Fruit fly (Drosophila melanogaster) whole organism, pupa: ENCODE data around the gene ERR.
A peak's percentile ranks its signal among the peaks of the same experiment; 100 is the strongest.

Source experiments
- CG13204 ChIP-seq: fragments of 200-800 bp; sonication (Bioruptor generic); optimal IDR thresholded peaks from 2 replicates; lab custom pipeline; 2018; ENCODE audit warnings: missing biosample characterization, mild to moderate bottlenecking, missing genetic modification characterization, moderate library complexity
- CG15710 ChIP-seq: fragments of 200-800 bp; sonication (Bioruptor generic); optimal IDR thresholded peaks from 2 replicates; lab custom pipeline; 2018; ENCODE audit warnings: missing biosample characterization, mild to moderate bottlenecking, missing genetic modification characterization, moderate library complexity
- CG17806 ChIP-seq: fragments of 200-800 bp; sonication (Bioruptor generic); optimal IDR thresholded peaks from 2 replicates; lab custom pipeline; 2018; ENCODE audit warnings: missing biosample characterization, mild to moderate bottlenecking, missing genetic modification characterization, moderate library complexity
- CG32121 ChIP-seq: fragments of 200-800 bp; sonication (Bioruptor generic); IDR thresholded peaks from 2 replicates; pipeline ENCODE4 v1.3.6; 2022; ENCODE audit warnings: missing biosample characterization, missing genetic modification characterization
- CG34367 ChIP-seq: fragments of 200-800 bp; sonication (Bioruptor generic); optimal IDR thresholded peaks from 2 replicates; lab custom pipeline; 2018; ENCODE audit warnings: missing biosample characterization, mild to moderate bottlenecking, missing genetic modification characterization
- CG4496 ChIP-seq: fragments of 200-800 bp; sonication (Bioruptor generic); IDR thresholded peaks from 3 replicates; pipeline ENCODE4 v1.3.6; 2022; ENCODE audit warnings: missing biosample characterization, missing genetic modification characterization
- CG8159 ChIP-seq: fragments of 200-800 bp; sonication (Bioruptor generic); optimal IDR thresholded peaks from 3 replicates; lab custom pipeline; 2018; ENCODE audit warnings: missing biosample characterization, mild to moderate bottlenecking, missing genetic modification characterization, moderate library complexity
- CG8301 ChIP-seq: fragments of 200-800 bp; sonication (Bioruptor generic); optimal IDR thresholded peaks from 2 replicates; lab custom pipeline; 2018; ENCODE audit warnings: missing biosample characterization, mild to moderate bottlenecking, missing genetic modification characterization
- D1 ChIP-seq: fragments of 200-800 bp; sonication (Bioruptor generic); optimal IDR thresholded peaks from 2 replicates; lab custom pipeline; 2018; ENCODE audit warnings: missing biosample characterization, mild to moderate bottlenecking, missing genetic modification characterization, moderate library complexity
- EcR ChIP-seq: fragments of 200-800 bp; sonication (Bioruptor generic); optimal IDR thresholded peaks from 3 replicates; lab custom pipeline; 2019; ENCODE audit warnings: missing biosample characterization, missing genetic modification characterization, mild to moderate bottlenecking, moderate library complexity, missing genetic modification reagents
- Ets98B ChIP-seq: fragments of 200-800 bp; sonication (Bioruptor generic); IDR thresholded peaks from 2 replicates; pipeline ENCODE4 v1.3.6; 2022; ENCODE audit warnings: missing biosample characterization, missing genetic modification characterization
- Pif1A ChIP-seq: fragments of 200-800 bp; sonication (Bioruptor generic); optimal IDR thresholded peaks from 3 replicates; lab custom pipeline; 2016; ENCODE audit warnings: missing biosample characterization, missing genetic modification characterization
- Snoo ChIP-seq: fragments of 200-800 bp; sonication (Bioruptor generic); optimal IDR thresholded peaks from 3 replicates; lab custom pipeline; 2017; ENCODE audit warnings: missing biosample characterization, mild to moderate bottlenecking, missing genetic modification characterization, inconsistent platforms
- fd96Ca ChIP-seq: fragments of 200-800 bp; sonication (Bioruptor generic); IDR thresholded peaks from 3 replicates; pipeline ENCODE4 v1.3.6; 2022; ENCODE audit warnings: missing biosample characterization, missing genetic modification characterization
- gl ChIP-seq: fragments of 200-800 bp; sonication (Bioruptor generic); optimal IDR thresholded peaks from 2 replicates; lab custom pipeline; 2018; ENCODE audit warnings: missing biosample characterization, mild to moderate bottlenecking, missing genetic modification characterization
- rn ChIP-seq: fragments of 200-800 bp; sonication (Bioruptor generic); IDR thresholded peaks from 2 replicates; pipeline ENCODE4 v1.3.6; 2022; ENCODE audit warnings: missing biosample characterization, missing genetic modification characterization

Gene ERR

DNA sequence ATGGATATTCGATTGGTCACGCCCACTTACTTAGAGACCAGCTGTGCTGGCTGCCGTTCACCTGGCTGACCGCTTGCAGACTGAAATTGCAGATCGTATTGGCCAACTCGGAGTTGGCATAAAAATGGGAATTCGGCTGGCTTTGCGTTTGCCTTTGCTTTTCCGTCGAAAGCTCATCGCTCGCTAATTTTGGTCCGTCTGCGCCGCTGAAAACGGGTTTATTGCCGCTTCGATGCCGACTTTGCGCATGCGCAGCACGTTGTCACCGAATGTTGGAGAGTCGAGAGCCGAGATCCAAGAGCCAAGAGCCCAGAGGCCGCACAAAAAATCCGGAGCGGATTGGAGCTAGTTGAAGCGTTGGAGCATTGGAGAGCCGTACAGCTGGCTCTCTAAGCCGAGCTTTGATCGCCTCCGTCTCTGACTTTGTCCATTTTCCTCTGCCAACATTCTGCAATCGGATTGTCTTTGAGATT, 34.7 kb downstream of the ERR start, which contains the start of gene CG13676:
CG13676 (minus strand) TSS at position 87 of the 473 bp plus-strand sequence.
- peak; percentile 30 for TF ChIP-seq CG13204
- TF ChIP-seq Pif1A: no peak
- TF ChIP-seq CG8301 (tag; lab: Kevin White, UChicago): no peak
- peak; percentile 64 for TF ChIP-seq EcR (GFP tag; lab: Kevin White, UChicago)
- no peak for TF ChIP-seq gl (tag; lab: Kevin White, UChicago)
- TF ChIP-seq CG34367 (tag; lab: Kevin White, UChicago): no peak
- TF ChIP-seq CG8159 (tag; lab: Kevin White, UChicago): no peak
- no peak for TF ChIP-seq CG17806 (tag; lab: Kevin White, UChicago)
- no peak for TF ChIP-seq rn (GFP tag; lab: Robert Waterston, UW)
- no peak for TF ChIP-seq D1 (tag; lab: Kevin White, UChicago)

- TF ChIP-seq CG17806 (tag; lab: Kevin White, UChicago) (no peak), CG8301 (tag; lab: Kevin White, UChicago) (peak; percentile 19), Ets98B (GFP tag; lab: Robert Waterston, UW) (no peak), rn (GFP tag; lab: Robert Waterston, UW) (no peak), fd96Ca (GFP tag; lab: Robert Waterston, UW) (no peak)
Measured at dm6 chr3L:8150812-8151211, 35.7 kb downstream of the ERR start.

dm6 chr3L:8150284-8150683, 36.2 kb downstream of the ERR start:
- TF ChIP-seq CG17806 (tag; lab: Kevin White, UChicago) (no peak), CG32121 (GFP tag; lab: Robert Waterston, UW) (no peak), CG13204 (no peak), Snoo (no peak), Pif1A (no peak), gl (tag; lab: Kevin White, UChicago) (no peak)
- TF ChIP-seq, all 21 proteins: peak for 0

dm6 chr3L:8137448-8137906, 49.0 kb downstream of the ERR start, which contains the start of the genes Setx and mus301:
Setx (minus strand) TSS chr3L:8137498.
mus301 (plus strand) TSS chr3L:8137808.
- TF ChIP-seq Ets98B (GFP tag; lab: Robert Waterston, UW): peak; percentile 49
- peak; percentile 76 for TF ChIP-seq CG15710 (tag; lab: Kevin White, UChicago)
- TF ChIP-seq CG17806 (tag; lab: Kevin White, UChicago): peak; percentile 56
- no peak for TF ChIP-seq CG8301 (tag; lab: Kevin White, UChicago)
- TF ChIP-seq Pif1A: no peak
- TF ChIP-seq CG4496 (GFP tag; lab: Robert Waterston, UW): peak; percentile 52; the same call in 2 of the 3 replicates
- 0 out of 2 replicates have a peak, but pooled peaks have one; percentile 42 for TF ChIP-seq CG32121 (GFP tag; lab: Robert Waterston, UW)
- peak; percentile 56 for TF ChIP-seq rn (GFP tag; lab: Robert Waterston, UW)
